In genomic region chrIII:10333961-10334542, ce11 we compare ENCODE assay signal across 5 worm cellular contexts.
TF ChIP-seq lines count a peak whose summit lies in the region.

TSS of gene jmjd-4 (minus strand) at chrIII:10334018.
TSS of gene mev-1 (plus strand) at chrIII:10334277.

TF ChIP-seq in whole organism, L1 larva, 84 proteins besides CTCF, POLR2A, EP300 and RAD21 (continues in another document):
- TF ChIP-seq grh-1 (GFP tag; IDR thresholded peaks at IDR 0.05; lab: Robert Waterston, UW), result peak; percentile 90
- TF ChIP-seq snu-23 (GFP tag; optimal IDR thresholded peaks at IDR 0.05; lab: Kevin White, UChicago), result peak; percentile 93
- peak; percentile 96 for TF ChIP-seq rnt-1 (tag; optimal IDR thresholded peaks at IDR 0.05; lab: Kevin White, UChicago)
- peak; percentile 84 for TF ChIP-seq jun-1 (tag; optimal IDR thresholded peaks at IDR 0.05; lab: Kevin White, UChicago)
- peak; percentile 48 for TF ChIP-seq fkh-4 (tag; optimal IDR thresholded peaks at IDR 0.05; lab: Kevin White, UChicago; ENCODE audit: borderline replicate concordance)
- peak; percentile 86 to 92 for TF ChIP-seq lin-35 (GFP tag; optimal IDR thresholded peaks at IDR 0.05; lab: Kevin White, UChicago)
- TF ChIP-seq nhr-71 (tag; optimal IDR thresholded peaks at IDR 0.05; lab: Kevin White, UChicago), result peak; percentile 93
- TF ChIP-seq skn-1 (tag; optimal IDR thresholded peaks at IDR 0.05; lab: Kevin White, UChicago), result peak; percentile 86
- peak; percentile 79 for TF ChIP-seq lin-13 (GFP tag; optimal IDR thresholded peaks at IDR 0.05; lab: Kevin White, UChicago)
- peak; percentile 50 for TF ChIP-seq blmp-1 (tag; optimal IDR thresholded peaks at IDR 0.05; lab: Kevin White, UChicago)
- peak; percentile 56 for TF ChIP-seq ceh-90 (tag; optimal IDR thresholded peaks at IDR 0.05; lab: Kevin White, UChicago)
- TF ChIP-seq ztf-11 (tag; optimal IDR thresholded peaks at IDR 0.05; lab: Kevin White, UChicago), result peak in 1 of 2 experiments; percentile 69
- no peak for TF ChIP-seq nhr-76 (tag; optimal IDR thresholded peaks at IDR 0.05; lab: Kevin White, UChicago)
- TF ChIP-seq nhr-20 (tag; optimal IDR thresholded peaks at IDR 0.05; lab: Kevin White, UChicago), result peak; percentile 88
- no peak for TF ChIP-seq ets-5 (GFP tag; IDR thresholded peaks at IDR 0.05; lab: Robert Waterston, UW)
- TF ChIP-seq nhr-19 (GFP tag; conservative IDR thresholded peaks at IDR 0.05; lab: Robert Waterston, UW), result peak; percentile 89
- no peak for TF ChIP-seq alr-1 (tag; optimal IDR thresholded peaks at IDR 0.05; lab: Kevin White, UChicago; ENCODE audit: borderline replicate concordance)
- no peak for TF ChIP-seq efl-3 (GFP tag; optimal IDR thresholded peaks at IDR 0.05; lab: Kevin White, UChicago)

TF ChIP-seq in whole organism, L3 larva, 47 proteins besides CTCF, POLR2A, EP300 and RAD21 (continues in another document):
- TF ChIP-seq nfya-1 (tag; optimal IDR thresholded peaks at IDR 0.05; lab: Kevin White, UChicago; ENCODE audit: insufficient read depth), result peak; percentile 90
- TF ChIP-seq ZK546.5 (tag; optimal IDR thresholded peaks at IDR 0.05; lab: Kevin White, UChicago), result no peak
- TF ChIP-seq fkh-10 (GFP tag; optimal IDR thresholded peaks at IDR 0.05; lab: Kevin White, UChicago), result peak; percentile 45
- TF ChIP-seq ama-1 (optimal IDR thresholded peaks at IDR 0.05; lab: Kevin White, UChicago), result peak; percentile 52
- TF ChIP-seq aly-2 (tag; optimal IDR thresholded peaks at IDR 0.05; lab: Kevin White, UChicago), result no peak
- no peak for TF ChIP-seq daf-12 (tag; optimal IDR thresholded peaks at IDR 0.05; lab: Kevin White, UChicago)
- TF ChIP-seq lsy-12 (tag; optimal IDR thresholded peaks at IDR 0.05; lab: Kevin White, UChicago), result peak; percentile 87
- TF ChIP-seq nhr-23 (tag; optimal IDR thresholded peaks at IDR 0.05; lab: Kevin White, UChicago), result peak; percentile 89
- no peak for TF ChIP-seq elt-3 (tag; optimal IDR thresholded peaks at IDR 0.05; lab: Kevin White, UChicago)
- peak; percentile 89 for TF ChIP-seq nhr-25 (tag; optimal IDR thresholded peaks at IDR 0.05; lab: Kevin White, UChicago)
- no peak for TF ChIP-seq mdl-1 (tag; optimal IDR thresholded peaks at IDR 0.05; lab: Kevin White, UChicago)
- peak; percentile 72 for TF ChIP-seq lin-39 (tag; optimal IDR thresholded peaks at IDR 0.05; lab: Kevin White, UChicago)
- TF ChIP-seq ceh-16 (tag; optimal IDR thresholded peaks at IDR 0.05; lab: Kevin White, UChicago), result no peak
- TF ChIP-seq nhr-12 (tag; optimal IDR thresholded peaks at IDR 0.05; lab: Kevin White, UChicago), result no peak
- no peak for TF ChIP-seq fkh-2 (tag; optimal IDR thresholded peaks at IDR 0.05; lab: Kevin White, UChicago)
- TF ChIP-seq mml-1 (tag; optimal IDR thresholded peaks at IDR 0.05; lab: Kevin White, UChicago), result no peak
- no peak for TF ChIP-seq ztf-11 (tag; optimal IDR thresholded peaks at IDR 0.05; lab: Kevin White, UChicago)
- no peak for TF ChIP-seq zag-1 (tag; optimal IDR thresholded peaks at IDR 0.05; lab: Kevin White, UChicago)
- TF ChIP-seq lin-15B (tag; optimal IDR thresholded peaks at IDR 0.05; lab: Kevin White, UChicago), result peak; percentile 91

TF ChIP-seq in whole organism, early embryonic, 17 proteins besides CTCF, POLR2A, EP300 and RAD21:
- TF ChIP-seq tbx-37 (GFP tag; conservative IDR thresholded peaks at IDR 0.05; lab: Robert Waterston, UW), result no peak
- TF ChIP-seq ceh-13 (GFP tag; optimal IDR thresholded peaks at IDR 0.05; lab: Kevin White, UChicago), result no peak
- TF ChIP-seq F13C5.2 (tag; optimal IDR thresholded peaks at IDR 0.05; lab: Kevin White, UChicago), result peak; percentile 73
- TF ChIP-seq scrt-1 (GFP tag; IDR thresholded peaks at IDR 0.05; lab: Robert Waterston, UW), result no peak
- TF ChIP-seq sea-1 (GFP tag; conservative IDR thresholded peaks at IDR 0.05; lab: Robert Waterston, UW), result no peak
- TF ChIP-seq hmg-4 (GFP tag; optimal IDR thresholded peaks at IDR 0.05; lab: Kevin White, UChicago), result no peak
- TF ChIP-seq ets-7 (tag; optimal IDR thresholded peaks at IDR 0.05; lab: Kevin White, UChicago), result no peak
- peak; percentile 23 for TF ChIP-seq ceh-36 (tag; optimal IDR thresholded peaks at IDR 0.05; lab: Kevin White, UChicago)
- no peak for TF ChIP-seq hnd-1 (tag; optimal IDR thresholded peaks at IDR 0.05; lab: Kevin White, UChicago)
- no peak for TF ChIP-seq pes-1 (GFP tag; IDR thresholded peaks at IDR 0.05; lab: Robert Waterston, UW)
- TF ChIP-seq flt-1 (GFP tag; IDR thresholded peaks at IDR 0.05; lab: Robert Waterston, UW), result peak; percentile 51; the same call in 1 of the 2 replicates
- no peak for TF ChIP-seq hmbx-1 (tag; optimal IDR thresholded peaks at IDR 0.05; lab: Kevin White, UChicago)
- 0 out of 2 replicates have a peak, but pooled peaks have one; percentile 40 for TF ChIP-seq tbx-11 (GFP tag; IDR thresholded peaks at IDR 0.05; lab: Robert Waterston, UW)
- TF ChIP-seq tra-4 (tag; optimal IDR thresholded peaks at IDR 0.05; lab: Kevin White, UChicago), result no peak
- TF ChIP-seq B0310.2 (tag; optimal IDR thresholded peaks at IDR 0.05; lab: Kevin White, UChicago), result no peak

TF ChIP-seq in whole organism, midembryonic, 9 proteins besides CTCF, POLR2A, EP300 and RAD21:
- TF ChIP-seq tab-1 (GFP tag; IDR thresholded peaks at IDR 0.05; lab: Robert Waterston, UW) (no peak), ref-1 (GFP tag; conservative IDR thresholded peaks at IDR 0.05; lab: Robert Waterston, UW) (no peak), T22C8.4 (GFP tag; IDR thresholded peaks at IDR 0.05; lab: Robert Waterston, UW) (0 out of 2 replicates have a peak, but pooled peaks have one; percentile 19), ztf-29 (GFP tag; IDR thresholded peaks at IDR 0.05; lab: Robert Waterston, UW) (no peak), cog-1 (tag; optimal IDR thresholded peaks at IDR 0.05; lab: Kevin White, UChicago) (peak; percentile 51), flt-1 (GFP tag; IDR thresholded peaks at IDR 0.05; lab: Robert Waterston, UW) (no peak), klf-2 (GFP tag; conservative IDR thresholded peaks at IDR 0.05; lab: Robert Waterston, UW) (no peak), med-1 (GFP tag; optimal IDR thresholded peaks at IDR 0.05; lab: Kevin White, UChicago; ENCODE audit: insufficient read depth) (no peak), ztf-23 (GFP tag; IDR thresholded peaks at IDR 0.05; lab: Robert Waterston, UW) (peak; percentile 52; the same call in 1 of the 2 replicates)

TF ChIP-seq in whole organism, young adult, 124 proteins besides CTCF, POLR2A, EP300 and RAD21 (continues in another document):
- peak; percentile 70 for TF ChIP-seq ets-4 (GFP tag; optimal IDR thresholded peaks at IDR 0.05; lab: Kevin White, UChicago)
- peak; percentile 0 for TF ChIP-seq chd-7 (tag; optimal IDR thresholded peaks at IDR 0.05; lab: Kevin White, UChicago)
- TF ChIP-seq dpl-1 (GFP tag; optimal IDR thresholded peaks at IDR 0.05; lab: Kevin White, UChicago), result peak; percentile 71
- TF ChIP-seq mxl-1 (tag; optimal IDR thresholded peaks at IDR 0.05; lab: Kevin White, UChicago), result no peak
- TF ChIP-seq F22D6.2 (tag; optimal IDR thresholded peaks at IDR 0.05; lab: Kevin White, UChicago), result peak; percentile 48
- TF ChIP-seq sea-2 (GFP tag; IDR thresholded peaks at IDR 0.05; lab: Robert Waterston, UW), result no peak
- peak; percentile 61 for TF ChIP-seq ceh-27 (GFP tag; optimal IDR thresholded peaks at IDR 0.05; lab: Kevin White, UChicago)
- TF ChIP-seq pha-4 (tag; optimal IDR thresholded peaks at IDR 0.05; lab: Kevin White, UChicago), result peak; percentile 66
- TF ChIP-seq ekl-4 (GFP tag; IDR thresholded peaks at IDR 0.05; lab: Robert Waterston, UW), result peak; percentile 80
- peak; percentile 52 for TF ChIP-seq ceh-79 (tag; optimal IDR thresholded peaks at IDR 0.05; lab: Kevin White, UChicago)
- peak; percentile 39; the same call in 1 of the 2 replicates for TF ChIP-seq hmg-20 (GFP tag; IDR thresholded peaks at IDR 0.05; lab: Robert Waterston, UW)
- TF ChIP-seq F23B12.7 (tag; optimal IDR thresholded peaks at IDR 0.05; lab: Kevin White, UChicago; ENCODE audit: insufficient read depth), result peak; percentile 58
- peak; percentile 84 for TF ChIP-seq nfyb-1 (GFP tag; IDR thresholded peaks at IDR 0.05; lab: Robert Waterston, UW)
- TF ChIP-seq D2030.7 (GFP tag; IDR thresholded peaks at IDR 0.05; lab: Robert Waterston, UW), result peak; percentile 38
- peak; percentile 58 to 75 for TF ChIP-seq let-607 (tag; optimal IDR thresholded peaks at IDR 0.05; lab: Kevin White, UChicago)
- TF ChIP-seq madf-6 (GFP tag; IDR thresholded peaks at IDR 0.05; lab: Robert Waterston, UW), result peak; percentile 87
- TF ChIP-seq repo-1 (tag; optimal IDR thresholded peaks at IDR 0.05; lab: Kevin White, UChicago), result peak; percentile 77
- no peak for TF ChIP-seq hrde-1 (tag; optimal IDR thresholded peaks at IDR 0.05; lab: Kevin White, UChicago; ENCODE audit: borderline replicate concordance)
- TF ChIP-seq tlf-1 (GFP tag; optimal IDR thresholded peaks at IDR 0.05; lab: Kevin White, UChicago), result peak; percentile 82
- no peak for TF ChIP-seq nhr-120 (GFP tag; IDR thresholded peaks at IDR 0.05; lab: Robert Waterston, UW)
- no peak for TF ChIP-seq let-526 (GFP tag; IDR thresholded peaks at IDR 0.05; lab: Robert Waterston, UW)
- no peak for TF ChIP-seq ccch-3 (GFP tag; optimal IDR thresholded peaks at IDR 0.05; lab: Kevin White, UChicago)
- peak; percentile 7 for TF ChIP-seq athp-1 (tag; optimal IDR thresholded peaks at IDR 0.05; lab: Kevin White, UChicago)
- TF ChIP-seq lsl-1 (GFP tag; optimal IDR thresholded peaks at IDR 0.05; lab: Kevin White, UChicago), result peak; percentile 81
- no peak for TF ChIP-seq nhr-90 (tag; optimal IDR thresholded peaks at IDR 0.05; lab: Kevin White, UChicago)
- TF ChIP-seq B0261.1 (tag; optimal IDR thresholded peaks at IDR 0.05; lab: Kevin White, UChicago), result no peak
- TF ChIP-seq T07F8.4 (tag; optimal IDR thresholded peaks at IDR 0.05; lab: Kevin White, UChicago), result no peak
- no peak for TF ChIP-seq hlh-12 (tag; optimal IDR thresholded peaks at IDR 0.05; lab: Kevin White, UChicago)
- TF ChIP-seq K12H6.12 (tag; optimal IDR thresholded peaks at IDR 0.05; lab: Kevin White, UChicago), result peak; percentile 55
- TF ChIP-seq lsy-27 (tag; optimal IDR thresholded peaks at IDR 0.05; lab: Kevin White, UChicago; ENCODE audit: borderline replicate concordance, insufficient read depth), result no peak
- no peak for TF ChIP-seq ztf-6 (GFP tag; IDR thresholded peaks at IDR 0.05; lab: Robert Waterston, UW)
- TF ChIP-seq tbx-9 (tag; optimal IDR thresholded peaks at IDR 0.05; lab: Kevin White, UChicago; ENCODE audit: borderline replicate concordance), result no peak
- no peak for TF ChIP-seq F49E8.2 (tag; optimal IDR thresholded peaks at IDR 0.05; lab: Kevin White, UChicago; ENCODE audit: insufficient read depth)
- no peak for TF ChIP-seq snpc-1.3 (tag; optimal IDR thresholded peaks at IDR 0.05; lab: Kevin White, UChicago; ENCODE audit: insufficient read depth)
- TF ChIP-seq aptf-2 (GFP tag; conservative IDR thresholded peaks at IDR 0.05; lab: Robert Waterston, UW), result no peak
- TF ChIP-seq unc-130 (GFP tag; optimal IDR thresholded peaks at IDR 0.05; lab: Kevin White, UChicago), result no peak
- TF ChIP-seq ztf-3 (GFP tag; optimal IDR thresholded peaks at IDR 0.05; lab: Kevin White, UChicago), result no peak

Comparison
In these comparisons a context has a peak if more than half of its experiments do, and no peak if none do; other contexts are left out.
1. Of the 8 proteins assayed by ChIP-seq in both whole organism, young adult and whole organism, L1 larva: peak only in whole organism, young adult: none; only in whole organism, L1 larva: nhr-90 and unc-130; in both: dpl-1, efl-1 and snpc-4; in neither: 2; mixed calls (peak in some experiments, not most) for 1.